Worm (Caenorhabditis elegans) whole organism, L3 larva: Measurements from ENCODE around the gene W06D11.2.

Source experiments
- R02D3.7 ChIP-seq: fragments of 150-350 bp; optimal IDR thresholded peaks from 2 replicates; lab custom pipeline; 2014; ENCODE audit warnings: missing biosample characterization, missing genetic modification characterization
- daf-12 ChIP-seq: fragments of 150-350 bp; optimal IDR thresholded peaks from 2 replicates; lab custom pipeline; 2014; ENCODE audit warnings: missing biosample characterization, missing genetic modification reagents, missing genetic modification characterization
- elt-1 ChIP-seq: fragments of 150-350 bp; optimal IDR thresholded peaks from 2 replicates; lab custom pipeline; 2014; ENCODE audit warnings: missing biosample characterization, missing genetic modification characterization
- jun-1 ChIP-seq: fragments of 150-350 bp; optimal IDR thresholded peaks from 2 replicates; lab custom pipeline; 2014; ENCODE audit warnings: missing biosample characterization, missing genetic modification reagents, missing genetic modification characterization
- nhr-11 ChIP-seq: fragments of 150-350 bp; optimal IDR thresholded peaks from 2 replicates; lab custom pipeline; 2014; ENCODE audit warnings: missing biosample characterization, missing genetic modification characterization
- nhr-23 ChIP-seq: fragments of 150-350 bp; optimal IDR thresholded peaks from 2 replicates; lab custom pipeline; 2014; ENCODE audit warnings: missing biosample characterization, missing genetic modification reagents, missing genetic modification characterization
- nhr-76 ChIP-seq: fragments of 150-350 bp; sonication (generic microtip); optimal IDR thresholded peaks from 5 replicates; lab custom pipeline; 2014; ENCODE audit warnings: missing biosample characterization, missing genetic modification characterization
- skn-1 ChIP-seq: fragments of 150-350 bp; optimal IDR thresholded peaks from 2 replicates; lab custom pipeline; 2014; ENCODE audit warnings: missing biosample characterization, missing genetic modification characterization
- unc-39 ChIP-seq: sonication (generic microtip); optimal IDR thresholded peaks from 4 replicates; lab custom pipeline; 2017; ENCODE audit warnings: missing biosample characterization, missing genetic modification characterization
- ztf-11 ChIP-seq: fragments of 150-350 bp; optimal IDR thresholded peaks from 2 replicates; lab custom pipeline; 2014; ENCODE audit warnings: missing biosample characterization, missing genetic modification characterization

- no peak for TF ChIP-seq nhr-11 (tag; lab: Kevin White, UChicago)
- TF ChIP-seq R02D3.7 (tag; lab: Kevin White, UChicago) = no peak
- TF ChIP-seq nhr-76 (tag; lab: Kevin White, UChicago) = no peak
- no peak for TF ChIP-seq jun-1 (tag; lab: Kevin White, UChicago)
- no peak for TF ChIP-seq nhr-23
- no peak for TF ChIP-seq skn-1
- no peak for TF ChIP-seq elt-1 (tag; lab: Kevin White, UChicago)
- TF ChIP-seq daf-12 (tag; lab: Kevin White, UChicago) = no peak
- no peak for TF ChIP-seq unc-39 (tag; lab: Kevin White, UChicago)
- TF ChIP-seq ztf-11 (tag; lab: Kevin White, UChicago) = no peak
Observed at ce11 chrX:12315268-12315667, 18.7 kb upstream of the W06D11.2 start, which contains the start of gene xtr-2.
